Worm (Caenorhabditis elegans): Measurements from ENCODE around the gene ubxn-4.

ubxn-4 gene

ce11 chrIII:8426271-8426670 lies 20.9 kb upstream of the ubxn-4 start, which contains the start of gene cec-1:
TSS of gene cec-1 (plus strand) at chrIII:8426333.
- no peak for TF ChIP-seq unc-62 (GFP tag; optimal IDR thresholded peaks at IDR 0.05)

ce11 chrIII:8425076-8425475 lies 19.7 kb upstream of the ubxn-4 start:
- no peak for TF ChIP-seq unc-62 (GFP tag; optimal IDR thresholded peaks at IDR 0.05)

- TF ChIP-seq unc-62 (GFP tag; optimal IDR thresholded peaks at IDR 0.05) = no peak
Measured at ce11 chrIII:8417968-8418267, 12.6 kb upstream of the ubxn-4 start, which contains the start of gene sor-1. TSS of gene sor-1 (plus strand) at chrIII:8418168.

- no peak for TF ChIP-seq unc-62 (GFP tag; optimal IDR thresholded peaks at IDR 0.05)
Measured at ce11 chrIII:8417192-8417967, 12.0 kb upstream of the ubxn-4 start.

ce11 chrIII:8416871-8417191 lies 11.5 kb upstream of the ubxn-4 start:
- TF ChIP-seq unc-62 (GFP tag; optimal IDR thresholded peaks at IDR 0.05) = no peak

DNA sequence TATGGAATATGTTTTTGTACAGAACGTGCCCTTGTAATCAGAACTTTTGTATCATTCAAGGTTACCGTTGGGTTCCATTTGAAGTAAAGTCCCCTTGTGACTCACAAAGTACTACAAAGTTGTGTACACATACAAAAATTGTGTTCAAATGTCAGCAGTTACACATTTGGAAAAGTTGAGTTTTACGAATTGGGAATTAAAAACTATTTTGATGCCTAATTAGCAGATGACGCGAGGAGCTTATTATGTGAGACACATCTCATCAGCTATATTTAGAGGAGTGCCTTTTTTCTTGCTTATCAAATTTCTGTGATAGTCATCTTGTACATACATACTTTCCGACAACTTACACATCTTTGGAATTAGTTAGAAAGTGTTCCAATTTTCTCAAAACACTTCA lies 8.1 kb upstream of the ubxn-4 start:
- no peak for TF ChIP-seq unc-62 (GFP tag; optimal IDR thresholded peaks at IDR 0.05)

ce11 chrIII:8411976-8412375 lies 6.6 kb upstream of the ubxn-4 start:
- no peak for TF ChIP-seq unc-62 (GFP tag; optimal IDR thresholded peaks at IDR 0.05)

DNA sequence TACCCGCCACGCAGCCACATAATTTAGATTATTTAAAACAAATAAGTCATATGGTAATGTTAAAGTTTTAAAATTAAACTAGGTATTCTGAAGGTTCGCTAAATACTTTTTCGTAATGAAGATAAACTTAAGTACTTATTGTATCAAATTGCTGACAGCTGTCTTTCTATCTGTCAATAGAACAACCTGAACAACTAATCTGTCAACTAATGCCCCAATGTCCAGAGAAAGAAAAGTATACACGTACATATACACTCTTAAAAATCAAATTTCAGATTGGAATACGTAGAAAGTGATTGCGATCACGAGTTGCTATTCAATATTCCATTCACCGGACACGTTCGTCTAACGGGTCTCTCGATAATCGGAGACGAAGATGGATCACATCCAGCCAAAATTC lies 5.4 kb upstream of the ubxn-4 start:
- TF ChIP-seq unc-62 (GFP tag; optimal IDR thresholded peaks at IDR 0.05) = no peak

DNA sequence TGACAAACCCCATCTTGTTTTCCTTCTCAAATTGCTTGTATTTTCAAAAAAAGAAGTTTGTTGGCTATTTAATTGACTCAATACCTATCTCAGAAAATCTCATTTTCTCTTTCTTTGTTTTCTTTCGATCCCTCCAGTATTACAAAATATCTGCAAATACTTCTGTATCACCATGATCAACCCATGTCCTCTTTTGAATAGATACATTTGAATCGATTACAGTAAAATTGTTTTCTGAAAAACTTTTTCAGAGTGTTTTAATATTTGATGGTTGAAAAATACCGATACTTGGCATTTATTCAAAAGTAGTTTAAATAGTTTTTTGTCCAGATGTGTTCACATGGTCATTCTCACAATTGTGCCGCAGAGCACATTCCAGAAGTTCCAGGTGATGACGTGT lies 3.8 kb upstream of the ubxn-4 start, which contains the start of gene ZK353.9:
Gene ZK353.9 (plus strand): TSS at position 331 of the 400 bp plus-strand sequence.
- no peak for TF ChIP-seq unc-62 (GFP tag; optimal IDR thresholded peaks at IDR 0.05)

- no peak for TF ChIP-seq unc-62 (GFP tag; optimal IDR thresholded peaks at IDR 0.05)
Measured at ce11 chrIII:8403507-8403906, 1.9 kb downstream of the ubxn-4 start, which contains the start of gene cutc-1. TSS of gene cutc-1 (minus strand) at chrIII:8403607.

- no peak for TF ChIP-seq unc-62 (GFP tag; optimal IDR thresholded peaks at IDR 0.05)
Measured at ce11 chrIII:8402633-8403032, 2.7 kb downstream of the ubxn-4 start.

DNA sequence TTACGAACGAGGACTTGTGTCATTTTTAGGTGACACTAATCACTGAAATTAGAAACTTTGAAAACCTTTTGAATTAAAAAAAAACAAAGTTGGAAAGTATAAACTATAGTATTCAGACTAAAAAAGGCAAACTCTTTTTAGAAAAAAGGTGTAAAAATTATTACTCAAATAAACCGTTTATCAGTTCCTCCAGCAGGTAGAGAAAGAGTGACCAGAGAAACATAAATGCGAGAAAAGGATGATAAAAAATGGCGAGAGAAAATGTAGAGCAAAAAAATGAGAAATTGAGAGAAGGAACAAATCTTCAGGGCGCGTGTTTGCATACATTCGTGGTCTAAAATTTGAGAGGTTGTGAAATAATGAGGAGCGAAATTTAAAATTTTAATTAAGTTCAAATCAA lies 3.5 kb downstream of the ubxn-4 start, which contains the start of gene lap-1:
Gene lap-1 (minus strand): TSS at position 42 of the 400 bp plus-strand sequence.
- no peak for TF ChIP-seq unc-62 (GFP tag; optimal IDR thresholded peaks at IDR 0.05)

- TF ChIP-seq unc-62 (GFP tag; optimal IDR thresholded peaks at IDR 0.05) = no peak
Measured at ce11 chrIII:8400478-8400877, 4.9 kb downstream of the ubxn-4 start.

DNA sequence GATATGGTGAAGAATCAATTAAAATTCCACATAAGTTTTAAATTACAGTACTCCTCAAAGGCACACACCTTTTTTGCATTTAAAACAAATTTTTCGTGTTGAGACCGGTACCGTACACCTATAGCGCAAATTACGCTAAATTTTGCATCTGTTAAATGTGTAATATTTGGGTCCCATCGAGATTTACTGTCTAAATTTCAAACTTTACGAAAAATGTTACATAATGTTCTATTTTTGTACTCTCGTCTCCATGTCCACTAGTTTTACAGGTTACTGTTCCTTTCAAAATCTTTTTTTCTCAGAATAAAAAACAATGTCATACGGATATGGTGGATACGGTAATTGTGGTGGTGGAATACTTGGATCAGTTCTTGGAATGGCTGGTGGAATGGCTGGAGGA lies 7.0 kb downstream of the ubxn-4 start, which contains the start of gene ZK353.2:
Gene ZK353.2 (plus strand): TSS at position 301 of the 400 bp plus-strand sequence.
- no peak for TF ChIP-seq unc-62 (GFP tag; optimal IDR thresholded peaks at IDR 0.05)

DNA sequence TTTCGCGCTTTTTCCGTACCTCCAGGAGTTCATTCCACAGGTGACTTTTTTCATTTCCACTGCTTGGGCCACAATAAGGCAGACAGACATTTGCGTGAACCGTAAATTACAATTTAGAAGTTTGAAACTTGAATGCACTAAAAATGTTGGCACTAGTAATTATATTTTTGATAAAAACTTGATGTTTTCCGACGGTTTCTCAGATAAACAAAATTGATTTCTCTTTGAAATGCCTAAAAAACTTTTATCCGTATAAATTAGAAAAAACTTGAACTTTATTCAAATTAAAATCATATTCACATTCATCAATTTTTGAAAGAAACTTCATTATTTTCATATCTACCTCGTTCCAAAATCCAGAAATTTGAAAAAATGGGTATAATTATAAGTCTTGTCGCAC lies 9.7 kb downstream of the ubxn-4 start, which contains the start of gene ZK353.3:
Gene ZK353.3 (plus strand): TSS at position 301 of the 400 bp plus-strand sequence.
- no peak for TF ChIP-seq unc-62 (GFP tag; optimal IDR thresholded peaks at IDR 0.05)

DNA sequence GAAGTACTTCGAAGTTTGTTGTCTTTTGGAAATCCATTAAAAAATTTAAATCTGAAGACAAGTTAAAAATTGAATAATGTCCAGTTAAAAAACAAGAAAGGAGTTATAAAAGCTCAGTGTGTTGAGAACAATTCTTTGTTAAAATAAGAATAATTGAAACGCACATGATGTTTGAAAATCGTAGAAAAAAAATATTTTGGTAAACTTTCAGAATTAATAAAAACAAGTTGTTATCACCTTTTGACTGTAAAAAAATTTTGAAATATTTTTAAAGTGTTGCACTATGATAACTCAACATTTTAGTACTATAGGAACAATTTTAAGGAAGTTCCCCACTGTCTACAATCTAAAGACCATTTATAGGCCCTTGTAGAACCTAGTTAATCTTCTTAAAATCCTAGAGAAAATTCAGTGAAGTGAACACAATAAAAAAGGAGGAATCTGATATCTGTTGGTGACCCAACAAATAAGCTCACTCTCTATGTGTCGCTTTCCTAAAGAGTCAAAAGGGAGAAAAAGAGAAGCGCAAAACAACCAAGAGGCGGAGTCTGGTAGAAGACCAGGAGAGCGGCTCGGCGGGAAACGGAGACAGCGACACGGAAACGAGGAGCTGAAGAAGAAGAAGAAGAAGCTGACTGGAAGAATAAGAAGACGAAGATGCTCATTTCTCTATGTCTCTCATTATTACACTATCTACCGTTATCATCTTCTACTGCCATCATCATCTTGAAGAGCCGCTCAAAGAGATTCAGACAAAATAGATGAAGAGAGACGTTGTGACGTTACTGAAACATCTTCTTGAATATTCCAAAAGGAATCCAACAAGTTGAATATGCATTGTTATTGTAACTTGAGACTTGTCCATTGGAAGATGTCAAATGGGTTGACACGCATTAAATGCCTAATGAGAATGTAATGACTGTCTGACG lies 10.7 kb downstream of the ubxn-4 start, which contains the start of gene ZK353.10:
Gene ZK353.10 (minus strand): TSS at position 51 of the 929 bp plus-strand sequence.
- no peak for TF ChIP-seq unc-62 (GFP tag; optimal IDR thresholded peaks at IDR 0.05)
